Worm (Caenorhabditis elegans) whole organism, late embryonic: ENCODE results near the gene nspg-12.

Experiments
- C38D4.7 ChIP-seq: fragments of 200-800 bp; sonication (Bioruptor generic); optimal IDR thresholded peaks from 2 replicates; lab custom pipeline; 2018; ENCODE audit warnings: mild to moderate bottlenecking, missing genetic modification characterization, moderate library complexity, missing compliant biosample characterization
- F13H6.1 ChIP-seq: sonication (generic microtip); optimal IDR thresholded peaks from 2 replicates; lab custom pipeline; 2016; ENCODE audit warnings: missing genetic modification characterization, missing compliant biosample characterization
- Y22D7AL.16 ChIP-seq: sonication (generic microtip); optimal IDR thresholded peaks from 2 replicates; lab custom pipeline; 2016; ENCODE audit warnings: missing genetic modification characterization, missing compliant biosample characterization
- ama-1 ChIP-seq: fragments of 150-350 bp; optimal IDR thresholded peaks from 2 replicates; lab custom pipeline; 2014
- ceh-31 ChIP-seq: sonication (generic microtip); optimal IDR thresholded peaks from 2 replicates; lab custom pipeline; 2016; ENCODE audit warnings: missing genetic modification characterization, missing compliant biosample characterization
- ceh-34 ChIP-seq: sonication (generic microtip); optimal IDR thresholded peaks from 2 replicates; lab custom pipeline; 2016; ENCODE audit warnings: mild to moderate bottlenecking, missing genetic modification characterization, missing compliant biosample characterization
- ceh-45 ChIP-seq: fragments of 200-800 bp; sonication (Bioruptor generic); IDR thresholded peaks from 2 replicates; pipeline ENCODE4 v1.3.6; 2022; ENCODE audit warnings: missing genetic modification reagents, missing genetic modification characterization, missing compliant biosample characterization
- ceh-48 ChIP-seq: sonication (generic microtip); optimal IDR thresholded peaks from 2 replicates; lab custom pipeline; 2016; ENCODE audit warnings: missing genetic modification characterization, inconsistent platforms, missing compliant biosample characterization
- che-1 ChIP-seq: sonication (generic microtip); optimal IDR thresholded peaks from 2 replicates; lab custom pipeline; 2016; ENCODE audit warnings: mild to moderate bottlenecking, missing genetic modification characterization, missing compliant biosample characterization
- dve-1 ChIP-seq: sonication (generic microtip); optimal IDR thresholded peaks from 2 replicates; lab custom pipeline; 2017; ENCODE audit warnings: antibody characterized with exemption, mild to moderate bottlenecking, missing genetic modification characterization, missing compliant biosample characterization
- ets-4 ChIP-seq: sonication (generic microtip); optimal IDR thresholded peaks from 2 replicates; lab custom pipeline; 2016; ENCODE audit warnings: missing genetic modification characterization, missing compliant biosample characterization
- eyg-1 ChIP-seq: sonication (generic microtip); optimal IDR thresholded peaks from 2 replicates; lab custom pipeline; 2016; ENCODE audit warnings: missing genotype, missing genetic modification characterization, missing compliant biosample characterization
- fkh-6 ChIP-seq: sonication (generic microtip); optimal IDR thresholded peaks from 2 replicates; lab custom pipeline; 2016; ENCODE audit warnings: missing genetic modification characterization, missing compliant biosample characterization
- gmeb-2 ChIP-seq: sonication (generic microtip); optimal IDR thresholded peaks from 2 replicates; lab custom pipeline; 2016; ENCODE audit warnings: missing genetic modification characterization, inconsistent platforms, missing compliant biosample characterization
- hlh-15 ChIP-seq: sonication (generic microtip); optimal IDR thresholded peaks from 2 replicates; lab custom pipeline; 2016; ENCODE audit warnings: missing genetic modification characterization, missing compliant biosample characterization
- hlh-6 ChIP-seq: sonication (generic microtip); optimal IDR thresholded peaks from 2 replicates; lab custom pipeline; 2016; ENCODE audit warnings: missing genotype, missing genetic modification characterization, missing compliant biosample characterization
- hlh-8 ChIP-seq: sonication (generic microtip); optimal IDR thresholded peaks from 2 replicates; lab custom pipeline; 2016; ENCODE audit warnings: missing genotype, missing genetic modification characterization, missing compliant biosample characterization
- lim-6 ChIP-seq: sonication (generic microtip); optimal IDR thresholded peaks from 2 replicates; lab custom pipeline; 2016; ENCODE audit warnings: missing genetic modification characterization, missing compliant biosample characterization
- lin-11 ChIP-seq: fragments of 200-800 bp; sonication (Bioruptor generic); optimal IDR thresholded peaks from 2 replicates; lab custom pipeline; 2018; ENCODE audit warnings: mild to moderate bottlenecking, missing genetic modification characterization, missing compliant biosample characterization
- madf-2 ChIP-seq: sonication (generic microtip); optimal IDR thresholded peaks from 2 replicates; lab custom pipeline; 2017; ENCODE audit warnings: missing genetic modification characterization, missing compliant biosample characterization
- mec-3 ChIP-seq: sonication (generic microtip); optimal IDR thresholded peaks from 2 replicates; lab custom pipeline; 2016; ENCODE audit warnings: borderline replicate concordance, missing genetic modification characterization, missing compliant biosample characterization
- nhr-232 ChIP-seq: sonication (generic microtip); optimal IDR thresholded peaks from 2 replicates; lab custom pipeline; 2016; ENCODE audit warnings: missing genetic modification characterization, missing compliant biosample characterization
- npax-4 ChIP-seq: sonication (generic microtip); optimal IDR thresholded peaks from 2 replicates; lab custom pipeline; 2016; ENCODE audit warnings: missing genetic modification characterization, missing compliant biosample characterization
- pag-3 ChIP-seq: sonication (generic microtip); optimal IDR thresholded peaks from 2 replicates; lab custom pipeline; 2016; ENCODE audit warnings: missing compliant biosample characterization, missing genetic modification characterization, borderline replicate concordance
- pat-9 ChIP-seq: fragments of 200-800 bp; sonication (Bioruptor generic); optimal IDR thresholded peaks from 2 replicates; lab custom pipeline; 2018; ENCODE audit warnings: mild to moderate bottlenecking, missing genetic modification characterization, moderate library complexity, missing compliant biosample characterization
- pha-2 ChIP-seq: sonication (generic microtip); optimal IDR thresholded peaks from 2 replicates; lab custom pipeline; 2017; ENCODE audit warnings: mild to moderate bottlenecking, missing genetic modification characterization, missing compliant biosample characterization
- pha-4 ChIP-seq: fragments of 150-350 bp; optimal IDR thresholded peaks from 2 replicates; lab custom pipeline; 2018; ENCODE audit warnings: missing biosample characterization, missing genetic modification reagents, missing genetic modification characterization
- pqm-1 ChIP-seq: sonication (generic microtip); optimal IDR thresholded peaks from 2 replicates; lab custom pipeline; 2016; ENCODE audit warnings: missing genetic modification characterization, missing compliant biosample characterization
- rnt-1 ChIP-seq: sonication (generic microtip); optimal IDR thresholded peaks from 2 replicates; lab custom pipeline; 2016; ENCODE audit warnings: missing genetic modification characterization, missing compliant biosample characterization
- sdc-2 ChIP-seq: sonication (generic microtip); optimal IDR thresholded peaks from 2 replicates; lab custom pipeline; 2016; ENCODE audit warnings: missing genotype, missing genetic modification characterization, missing compliant biosample characterization
- sox-4 ChIP-seq: sonication (generic microtip); optimal IDR thresholded peaks from 2 replicates; lab custom pipeline; 2017; ENCODE audit warnings: mild to moderate bottlenecking, missing genetic modification characterization, inconsistent platforms, missing compliant biosample characterization
- syd-9 ChIP-seq: sonication (generic microtip); optimal IDR thresholded peaks from 2 replicates; lab custom pipeline; 2016; ENCODE audit warnings: mild to moderate bottlenecking, missing genetic modification characterization, moderate library complexity, missing compliant biosample characterization
- tbx-7 ChIP-seq: sonication (generic microtip); optimal IDR thresholded peaks from 2 replicates; lab custom pipeline; 2016; ENCODE audit warnings: missing genotype, missing genetic modification characterization, missing compliant biosample characterization
- ttx-3 ChIP-seq: sonication (generic microtip); optimal IDR thresholded peaks from 2 replicates; lab custom pipeline; 2016; ENCODE audit warnings: missing genetic modification reagents, missing genetic modification characterization, missing compliant biosample characterization
- unc-3 ChIP-seq, 2 experiments: fragments of 200-800 bp in 1 of 2; sonication (Bioruptor generic) in 1 of 2; sonication (generic microtip) in 1 of 2; conservative IDR thresholded peaks in 1 of 2; optimal IDR thresholded peaks in 1 of 2; 2 replicates each; pipeline versions ENCODE4 v1.3.6 to Lab custom; 2016 to 2022; ENCODE audit warnings: missing compliant biosample characterization in 2 of 2, missing genetic modification characterization in 2 of 2, missing genetic modification reagents in 1 of 2
- unc-42 ChIP-seq: sonication (generic microtip); optimal IDR thresholded peaks from 2 replicates; lab custom pipeline; 2016; ENCODE audit warnings: missing genotype, missing genetic modification characterization, missing compliant biosample characterization
- unc-55 ChIP-seq: sonication (generic microtip); optimal IDR thresholded peaks from 2 replicates; lab custom pipeline; 2017; ENCODE audit warnings: missing biosample characterization, missing genetic modification reagents, missing genetic modification characterization
- zip-5 ChIP-seq: sonication (generic microtip); optimal IDR thresholded peaks from 2 replicates; lab custom pipeline; 2016; ENCODE audit warnings: missing genetic modification characterization, missing compliant biosample characterization
- ztf-16 ChIP-seq: sonication (generic microtip); optimal IDR thresholded peaks from 2 replicates; lab custom pipeline; 2017; ENCODE audit warnings: missing genetic modification characterization, missing compliant biosample characterization

The nspg-12 gene

ce11 chrX:5283531-5283930 is 26.4 kb downstream of the nspg-12 start, which contains the start of gene vps-41:
TSS of gene vps-41 (plus strand) at chrX:5283831.
- TF ChIP-seq pha-2 (no peak), ceh-45 (no peak), hlh-15 (no peak), F13H6.1 (tag; lab: Kevin White, UChicago) (no peak), pha-4 (tag; lab: Kevin White, UChicago) (no peak), fkh-6 (tag; lab: Kevin White, UChicago) (no peak)

DNA sequence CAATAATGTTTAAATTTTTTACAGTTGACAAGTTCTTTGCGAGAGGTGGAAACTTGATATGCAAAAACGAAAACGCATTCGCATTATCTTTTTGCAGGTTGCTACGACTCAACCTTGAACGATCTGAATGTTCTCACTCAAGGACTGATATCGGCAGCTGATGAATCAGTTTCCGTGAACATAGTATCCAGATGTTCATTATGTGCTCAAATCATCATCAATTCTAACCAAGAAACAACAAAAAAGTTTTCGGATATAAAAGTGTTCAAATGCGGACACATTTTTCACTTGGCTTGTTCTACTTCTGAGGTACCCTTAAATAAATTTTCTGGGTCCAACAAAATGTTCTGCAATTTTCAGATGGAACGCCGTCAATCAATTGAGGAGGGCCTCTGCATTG is 32.0 kb downstream of the nspg-12 start:
- TF ChIP-seq ttx-3 (tag; lab: Kevin White, UChicago) (no peak), C38D4.7 (no peak), pqm-1 (tag; lab: Kevin White, UChicago) (no peak), unc-3 (GFP tag; conservative IDR thresholded peaks at IDR 0.05; lab: Robert Waterston, UW) (no peak), unc-3 (tag; optimal IDR thresholded peaks at IDR 0.05; lab: Kevin White, UChicago) (no peak), sox-4 (tag; lab: Kevin White, UChicago) (no peak), syd-9 (no peak), ceh-48 (tag; lab: Kevin White, UChicago) (no peak), hlh-6 (tag; lab: Kevin White, UChicago) (no peak), ztf-16 (tag; lab: Kevin White, UChicago) (no peak), gmeb-2 (no peak), hlh-8 (tag; lab: Kevin White, UChicago) (no peak)
- TF ChIP-seq, all 69 proteins: peak for 0

DNA sequence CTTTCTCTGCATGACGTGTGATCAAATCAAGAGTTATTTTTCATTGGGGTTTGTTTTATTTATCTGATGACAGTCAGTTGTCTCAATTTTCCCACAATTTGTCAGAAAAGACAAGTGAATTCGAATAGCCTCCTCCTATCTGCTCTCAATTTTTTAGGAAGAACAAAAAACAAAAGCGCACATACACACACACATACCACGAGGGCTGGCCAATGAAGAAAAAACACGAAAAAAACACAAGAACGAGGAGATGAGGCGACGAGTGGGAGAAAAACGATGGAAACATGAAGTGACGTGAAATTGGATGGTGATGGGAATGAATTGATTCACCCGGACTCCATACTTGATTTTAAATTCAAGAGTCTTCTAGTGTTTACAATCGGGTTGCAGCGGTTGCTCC is 36.8 kb downstream of the nspg-12 start:
- TF ChIP-seq Y22D7AL.16 = no peak
- no peak for TF ChIP-seq che-1
- TF ChIP-seq lim-6 (tag; lab: Kevin White, UChicago) = no peak
- no peak for TF ChIP-seq pqm-1 (tag; lab: Kevin White, UChicago)
- TF ChIP-seq zip-5 (tag; lab: Kevin White, UChicago) = no peak
- no peak for TF ChIP-seq hlh-15
- TF ChIP-seq pha-2 = no peak
- TF ChIP-seq syd-9 = no peak
- TF ChIP-seq sdc-2 (tag; lab: Kevin White, UChicago) = no peak
- TF ChIP-seq ets-4 (tag; lab: Kevin White, UChicago) = no peak
- TF ChIP-seq pag-3 = no peak
- no peak for TF ChIP-seq rnt-1 (tag; lab: Kevin White, UChicago)
- no peak for TF ChIP-seq mec-3 (tag; lab: Kevin White, UChicago)
- no peak for TF ChIP-seq unc-55
- TF ChIP-seq pha-4 (tag; lab: Kevin White, UChicago) = no peak
- TF ChIP-seq tbx-7 = no peak
- TF ChIP-seq npax-4 (tag; lab: Kevin White, UChicago) = no peak
- TF ChIP-seq pat-9 (tag; lab: Kevin White, UChicago) = no peak
- no peak for TF ChIP-seq nhr-232 (tag; lab: Kevin White, UChicago)
- TF ChIP-seq, all 69 proteins: peak for 0

DNA sequence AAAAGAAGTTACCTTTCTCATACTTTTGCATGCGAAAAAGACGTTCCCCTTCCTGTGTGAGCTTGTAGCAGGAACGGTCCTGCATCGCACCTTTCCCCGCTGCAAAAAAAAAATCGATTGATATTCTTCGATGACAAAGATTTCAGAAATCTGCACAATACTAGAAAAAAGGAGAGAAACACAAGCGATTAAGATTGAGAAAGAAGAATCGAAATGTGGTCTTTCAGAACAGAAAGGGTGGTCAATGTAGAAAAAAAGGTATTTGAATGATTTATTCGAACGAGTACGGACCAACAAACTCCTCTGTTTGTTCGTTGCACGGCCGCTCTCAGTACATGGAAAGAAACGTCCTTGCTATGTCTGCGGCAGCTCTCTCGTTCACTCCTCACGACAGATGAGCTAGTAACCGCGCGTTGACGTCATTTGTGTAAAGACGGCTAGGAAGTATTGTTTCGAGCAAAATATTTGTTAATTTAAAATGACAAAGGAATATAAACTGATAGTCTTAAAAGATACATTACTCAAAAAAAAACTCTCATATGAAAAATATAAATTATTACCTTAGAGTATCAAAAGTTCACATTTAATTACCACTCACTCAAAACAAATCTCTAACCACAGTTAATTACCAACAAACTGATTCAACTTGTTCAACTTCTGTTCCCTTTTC is 41.0 kb downstream of the nspg-12 start, which contains the start of gene ift-81:
TSS of gene ift-81 (plus strand) at position 620 of the 670 bp plus-strand sequence.
- TF ChIP-seq madf-2 (tag; lab: Kevin White, UChicago) (no peak), sdc-2 (tag; lab: Kevin White, UChicago) (no peak), lim-6 (tag; lab: Kevin White, UChicago) (no peak), hlh-15 (no peak), eyg-1 (tag; lab: Kevin White, UChicago) (no peak), dve-1 (tag; lab: Kevin White, UChicago) (no peak), unc-42 (tag; lab: Kevin White, UChicago) (no peak), npax-4 (tag; lab: Kevin White, UChicago) (no peak), ceh-34 (tag; lab: Kevin White, UChicago) (no peak), ama-1 (lab: Kevin White, UChicago) (no peak), ceh-31 (tag; lab: Kevin White, UChicago) (no peak), lin-11 (no peak), hlh-8 (tag; lab: Kevin White, UChicago) (no peak)
